Worm (Caenorhabditis elegans): ENCODE results near the gene gap-1.
A peak's percentile ranks its signal among the peaks of the same experiment; 100 is the strongest.

Gene gap-1

DNA sequence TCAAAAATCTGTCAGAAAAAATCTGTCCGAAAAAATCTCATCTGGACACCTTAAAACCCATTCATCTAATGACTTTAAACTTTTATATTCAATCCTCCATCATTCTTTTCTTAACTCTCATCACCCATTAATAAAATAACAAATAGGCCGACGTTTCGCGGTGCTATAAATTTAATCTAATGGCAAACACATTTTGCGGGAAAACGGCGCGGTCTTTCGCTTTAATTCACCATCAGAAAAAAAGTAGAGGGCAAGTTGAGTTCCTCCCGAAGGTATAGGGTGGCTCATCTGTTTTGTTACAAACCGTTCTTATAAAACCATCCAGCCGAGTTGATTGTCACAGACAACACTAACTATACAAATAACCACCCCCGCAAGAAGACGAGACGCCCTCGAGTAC lies 1.6 kb upstream of the gap-1 start:
- TF ChIP-seq grh-1 (GFP tag; IDR thresholded peaks at IDR 0.05): no peak
- TF ChIP-seq egl-27 (tag; optimal IDR thresholded peaks at IDR 0.05): no peak
- TF ChIP-seq efl-1 (optimal IDR thresholded peaks at IDR 0.05): no peak
- TF ChIP-seq efl-1 (GFP tag; optimal IDR thresholded peaks at IDR 0.05 in 1 of 2): peak in 1 of 2 experiments; percentile 85
- TF ChIP-seq ceh-63 (GFP tag; optimal IDR thresholded peaks at IDR 0.05): no peak
- TF ChIP-seq zip-4 (GFP tag; optimal IDR thresholded peaks at IDR 0.05): no peak
- no peak for TF ChIP-seq hlh-4 (tag; optimal IDR thresholded peaks at IDR 0.05)
- TF ChIP-seq lin-14 (GFP tag; optimal IDR thresholded peaks at IDR 0.05): no peak
- no peak for TF ChIP-seq swsn-7 (tag; optimal IDR thresholded peaks at IDR 0.05)
- no peak for TF ChIP-seq mdl-1 (tag; optimal IDR thresholded peaks at IDR 0.05)
- no peak for TF ChIP-seq irx-1 (tag; optimal IDR thresholded peaks at IDR 0.05)
- TF ChIP-seq hpl-2 (GFP tag; optimal IDR thresholded peaks at IDR 0.05): no peak
- TF ChIP-seq fkh-10 (GFP tag; optimal IDR thresholded peaks at IDR 0.05): no peak
- no peak for TF ChIP-seq snu-23 (GFP tag; optimal IDR thresholded peaks at IDR 0.05)
- no peak for TF ChIP-seq vab-15 (tag; optimal IDR thresholded peaks at IDR 0.05)
- TF ChIP-seq fkh-4 (tag; optimal IDR thresholded peaks at IDR 0.05; ENCODE audit: borderline replicate concordance): peak; percentile 25
- TF ChIP-seq jun-1 (tag; optimal IDR thresholded peaks at IDR 0.05): no peak
- no peak for TF ChIP-seq nhr-11 (tag; optimal IDR thresholded peaks at IDR 0.05)
- TF ChIP-seq dsc-1 (tag; optimal IDR thresholded peaks at IDR 0.05): peak; percentile 64
- no peak for TF ChIP-seq unc-98 (GFP tag; IDR thresholded peaks at IDR 0.05)
- no peak for TF ChIP-seq nhr-76 (tag; optimal IDR thresholded peaks at IDR 0.05)

DNA sequence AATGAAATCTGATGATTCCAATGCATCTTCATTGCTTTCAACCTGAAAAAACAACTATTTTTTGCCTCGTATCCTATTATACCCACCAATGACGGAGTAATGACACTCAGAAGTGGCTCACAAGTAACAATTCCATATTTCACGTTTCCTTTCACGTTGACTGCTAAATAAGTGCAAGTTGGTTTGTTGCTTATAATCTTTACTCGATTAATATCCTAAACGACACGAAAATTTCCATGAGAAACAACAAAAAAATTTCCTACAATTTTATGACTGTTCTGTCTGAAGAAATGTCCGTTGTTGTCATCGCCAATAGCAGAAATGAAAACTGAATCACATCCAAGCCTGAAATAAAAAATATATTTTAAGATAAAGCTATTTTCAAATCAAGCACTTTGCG lies 5.1 kb downstream of the gap-1 start:
- TF ChIP-seq zip-4 (GFP tag; optimal IDR thresholded peaks at IDR 0.05) (no peak), F16B12.6 (tag; optimal IDR thresholded peaks at IDR 0.05) (no peak), ama-1 (optimal IDR thresholded peaks at IDR 0.05) (no peak), efl-1 (optimal IDR thresholded peaks at IDR 0.05) (no peak), efl-1 (GFP tag; optimal IDR thresholded peaks at IDR 0.05 in 1 of 2) (peak in 1 of 2 experiments; percentile 91)

DNA sequence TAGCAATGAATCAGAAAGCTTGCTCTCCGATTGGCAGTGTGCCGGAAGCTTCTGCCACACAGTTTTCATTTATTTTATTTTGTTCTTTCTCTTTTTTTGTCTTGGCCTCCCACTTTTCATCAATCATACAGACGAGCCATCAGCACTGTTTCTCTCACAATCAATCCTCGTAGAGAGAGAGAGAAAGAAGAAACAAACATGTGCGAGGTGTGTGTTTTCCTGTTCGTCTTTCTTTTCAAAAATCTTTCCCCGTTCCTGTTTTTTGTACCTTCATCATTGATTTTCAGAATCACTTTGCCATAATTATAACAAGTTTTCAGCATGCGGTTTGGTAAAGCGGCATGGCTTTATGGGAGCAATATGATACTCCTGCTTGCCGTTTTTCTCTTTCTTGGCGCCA lies 6.8 kb downstream of the gap-1 start, which contains the start of gene T24C12.1:
Gene T24C12.1, plus strand, starts transcription at position 301 of the 400 bp plus-strand sequence.
- TF ChIP-seq unc-62 (GFP tag; optimal IDR thresholded peaks at IDR 0.05): no peak
- TF ChIP-seq nhr-28 (tag; optimal IDR thresholded peaks at IDR 0.05): no peak
- TF ChIP-seq lir-3 (tag; optimal IDR thresholded peaks at IDR 0.05; ENCODE audit: poor library complexity): no peak
- TF ChIP-seq lin-14 (GFP tag; optimal IDR thresholded peaks at IDR 0.05): no peak
- TF ChIP-seq elt-3 (tag; optimal IDR thresholded peaks at IDR 0.05): no peak
- TF ChIP-seq pqm-1 (tag; optimal IDR thresholded peaks at IDR 0.05): no peak
- TF ChIP-seq pax-3 (tag; optimal IDR thresholded peaks at IDR 0.05): no peak
- TF ChIP-seq tlp-1 (tag; optimal IDR thresholded peaks at IDR 0.05): no peak
- TF ChIP-seq nhr-12 (tag; optimal IDR thresholded peaks at IDR 0.05): no peak
- TF ChIP-seq nhr-71 (tag; optimal IDR thresholded peaks at IDR 0.05): no peak
- no peak for TF ChIP-seq grh-1 (GFP tag; IDR thresholded peaks at IDR 0.05)
- no peak for TF ChIP-seq dpl-1 (GFP tag; optimal IDR thresholded peaks at IDR 0.05)
- no peak for TF ChIP-seq egl-13 (tag; optimal IDR thresholded peaks at IDR 0.05)
- TF ChIP-seq mdl-1 (tag; optimal IDR thresholded peaks at IDR 0.05): no peak
- TF ChIP-seq unc-86 (tag; optimal IDR thresholded peaks at IDR 0.05): no peak
- no peak for TF ChIP-seq sox-4 (tag; optimal IDR thresholded peaks at IDR 0.05)

DNA sequence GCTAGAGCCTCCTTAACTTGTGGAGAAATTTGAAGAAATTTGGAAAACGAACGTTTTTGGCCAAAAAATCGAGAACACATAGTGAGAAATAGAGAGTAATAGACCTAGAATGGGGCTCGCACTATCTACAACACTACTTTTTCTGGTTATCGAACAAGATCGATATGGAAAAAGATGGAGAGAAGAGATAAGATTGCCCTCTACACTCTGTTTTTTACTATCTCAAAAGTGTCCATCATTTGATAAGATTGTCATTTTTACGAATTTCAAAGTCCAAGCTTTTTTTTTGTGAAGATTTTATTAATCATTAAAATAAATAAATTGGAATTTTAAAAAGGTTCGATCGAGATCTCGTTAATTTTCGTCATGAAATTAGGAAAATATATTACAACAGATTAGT lies 11.5 kb downstream of the gap-1 start, which contains the start of gene T24C12.3:
Gene T24C12.3, minus strand, starts transcription at position 134 of the 400 bp plus-strand sequence.
- TF ChIP-seq tlp-1 (tag; optimal IDR thresholded peaks at IDR 0.05) (no peak), elt-2 (tag; optimal IDR thresholded peaks at IDR 0.05) (peak; percentile 79), nhr-71 (tag; optimal IDR thresholded peaks at IDR 0.05) (no peak), Y116A8C.19 (tag; optimal IDR thresholded peaks at IDR 0.05; ENCODE audit: borderline replicate concordance) (no peak), pqm-1 (tag; optimal IDR thresholded peaks at IDR 0.05) (peak; percentile 87), lin-13 (GFP tag; optimal IDR thresholded peaks at IDR 0.05) (no peak), zip-4 (GFP tag; optimal IDR thresholded peaks at IDR 0.05) (no peak), ceh-82 (tag; optimal IDR thresholded peaks at IDR 0.05) (no peak), hpl-2 (GFP tag; optimal IDR thresholded peaks at IDR 0.05) (no peak), nhr-85 (tag) (peak; percentile 25), snu-23 (GFP tag; optimal IDR thresholded peaks at IDR 0.05) (no peak), dsc-1 (tag; optimal IDR thresholded peaks at IDR 0.05) (no peak), lin-39 (tag; optimal IDR thresholded peaks at IDR 0.05) (no peak), efl-1 (optimal IDR thresholded peaks at IDR 0.05) (no peak), efl-1 (GFP tag; optimal IDR thresholded peaks at IDR 0.05 in 1 of 2) (peak in 1 of 2 experiments; percentile 12), isw-1 (GFP tag; IDR thresholded peaks at IDR 0.05) (no peak), zag-1 (tag; optimal IDR thresholded peaks at IDR 0.05) (no peak), mdl-1 (tag; optimal IDR thresholded peaks at IDR 0.05) (no peak), ceh-63 (GFP tag; optimal IDR thresholded peaks at IDR 0.05) (no peak), lin-14 (GFP tag; optimal IDR thresholded peaks at IDR 0.05) (peak; percentile 35), jun-1 (tag; optimal IDR thresholded peaks at IDR 0.05) (no peak), ces-1 (GFP tag; optimal IDR thresholded peaks at IDR 0.05) (no peak), ceh-90 (tag; optimal IDR thresholded peaks at IDR 0.05) (no peak), elt-3 (tag; optimal IDR thresholded peaks at IDR 0.05) (peak in 1 of 6 experiments; percentile 61), skn-1 (tag; optimal IDR thresholded peaks at IDR 0.05) (no peak)
